Worm (Caenorhabditis elegans): Measurements from ENCODE around the gene nspf-3.

ce11 chrII:2730647-2731046 is 40.7 kb upstream of the nspf-3 start:
- TF ChIP-seq W03F9.2 (tag; optimal IDR thresholded peaks at IDR 0.05) (no peak), him-1 (tag; optimal IDR thresholded peaks at IDR 0.05) (no peak)

Data from whole organism, L4/young adult.